Worm (Caenorhabditis elegans) whole organism, young adult: ENCODE measurements around the gene C35C5.9.

Experiments
- B0019.2 ChIP-seq: fragments of 200-800 bp; sonication (Bioruptor generic); conservative IDR thresholded peaks from 2 replicates; pipeline ENCODE4 v1.3.6; 2022; ENCODE audit warnings: missing genetic modification reagents, missing genetic modification characterization, missing compliant biosample characterization
- B0035.1 ChIP-seq: sonication (generic microtip); optimal IDR thresholded peaks from 2 replicates; lab custom pipeline; 2016; ENCODE audit warnings: missing genetic modification characterization, mild to moderate bottlenecking, missing compliant biosample characterization, missing genotype, missing genetic modification reagents
- C06A6.2 ChIP-seq: fragments of 200-800 bp; sonication (Bioruptor generic); conservative IDR thresholded peaks from 2 replicates; pipeline ENCODE4 v1.3.6; 2022; ENCODE audit warnings: missing genetic modification characterization, missing compliant biosample characterization
- F49E8.2 ChIP-seq: sonication (generic microtip); optimal IDR thresholded peaks from 3 replicates; lab custom pipeline; 2017; ENCODE audit warnings: missing genetic modification characterization, mild to moderate bottlenecking, missing compliant biosample characterization, antibody characterized with exemption, moderate library complexity; ENCODE audit not compliant: insufficient read depth
- F52B5.7 ChIP-seq: sonication (generic microtip); optimal IDR thresholded peaks from 2 replicates; lab custom pipeline; 2016; ENCODE audit warnings: mild to moderate bottlenecking, missing genetic modification characterization, missing compliant biosample characterization
- F57A8.1 ChIP-seq: fragments of 200-800 bp; sonication (Bioruptor generic); optimal IDR thresholded peaks from 2 replicates; lab custom pipeline; 2018; ENCODE audit warnings: mild to moderate bottlenecking, missing genetic modification characterization, moderate library complexity, missing compliant biosample characterization
- K11D2.4 ChIP-seq: fragments of 200-800 bp; sonication (Bioruptor generic); IDR thresholded peaks from 2 replicates; pipeline ENCODE4 v1.3.6; 2022; ENCODE audit warnings: missing genetic modification reagents, missing genetic modification characterization, missing compliant biosample characterization
- K12H6.12 ChIP-seq: fragments of 200-800 bp; sonication (Bioruptor generic); optimal IDR thresholded peaks from 2 replicates; lab custom pipeline; 2018; ENCODE audit warnings: mild to moderate bottlenecking, missing genetic modification characterization, missing compliant biosample characterization
- T07F8.4 ChIP-seq: sonication (generic microtip); optimal IDR thresholded peaks from 2 replicates; lab custom pipeline; 2016; ENCODE audit warnings: mild to moderate bottlenecking, missing genetic modification characterization, moderate library complexity, missing compliant biosample characterization
- ZK185.1 ChIP-seq: sonication (generic microtip); optimal IDR thresholded peaks from 2 replicates; lab custom pipeline; 2016; ENCODE audit warnings: mild to moderate bottlenecking, missing genetic modification characterization, missing compliant biosample characterization; ENCODE audit not compliant: poor library complexity, severe bottlenecking
- akir-1 ChIP-seq: fragments of 200-800 bp; sonication (Bioruptor generic); optimal IDR thresholded peaks from 2 replicates; lab custom pipeline; 2018; ENCODE audit warnings: mild to moderate bottlenecking, missing genetic modification characterization, moderate library complexity, missing compliant biosample characterization
- attf-3 ChIP-seq: fragments of 200-800 bp; sonication (Bioruptor generic); conservative IDR thresholded peaks from 2 replicates; pipeline ENCODE4 v1.3.6; 2022; ENCODE audit warnings: missing genetic modification reagents, missing genetic modification characterization, missing compliant biosample characterization
- attf-5 ChIP-seq: fragments of 200-800 bp; sonication (Bioruptor generic); optimal IDR thresholded peaks from 2 replicates; lab custom pipeline; 2018; ENCODE audit warnings: mild to moderate bottlenecking, missing genetic modification characterization, missing compliant biosample characterization
- bed-2 ChIP-seq: fragments of 200-800 bp; sonication (Bioruptor generic); IDR thresholded peaks from 2 replicates; pipeline ENCODE4 v1.3.6; 2022; ENCODE audit warnings: missing genetic modification reagents, missing genetic modification characterization, missing compliant biosample characterization
- ceh-100 ChIP-seq: fragments of 200-800 bp; sonication (Bioruptor generic); IDR thresholded peaks from 2 replicates; pipeline ENCODE4 v1.3.6; 2022; ENCODE audit warnings: missing genetic modification reagents, missing genetic modification characterization, missing compliant biosample characterization
- egl-44 ChIP-seq: fragments of 200-800 bp; sonication (Bioruptor generic); IDR thresholded peaks from 2 replicates; pipeline ENCODE4 v1.3.6; 2022; ENCODE audit warnings: missing genetic modification reagents, missing genetic modification characterization, missing compliant biosample characterization
- ets-4 ChIP-seq: fragments of 200-800 bp; sonication (Bioruptor generic); optimal IDR thresholded peaks from 2 replicates; lab custom pipeline; 2018; ENCODE audit warnings: mild to moderate bottlenecking, missing genetic modification characterization, missing compliant biosample characterization
- him-1 ChIP-seq: sonication (generic microtip); optimal IDR thresholded peaks from 2 replicates; lab custom pipeline; 2016; ENCODE audit warnings: missing genotype, missing genetic modification reagents, missing genetic modification characterization, missing compliant biosample characterization
- hmg-1.2 ChIP-seq: fragments of 200-800 bp; sonication (Bioruptor generic); IDR thresholded peaks from 2 replicates; pipeline ENCODE4 v1.3.6; 2022; ENCODE audit warnings: missing genetic modification reagents, missing genetic modification characterization, missing compliant biosample characterization
- hsf-1 ChIP-seq: fragments of 200-800 bp; sonication (Bioruptor generic); IDR thresholded peaks from 2 replicates; pipeline ENCODE4 v1.3.6; 2022; ENCODE audit warnings: missing genetic modification reagents, missing genetic modification characterization, missing compliant biosample characterization
- lag-1 ChIP-seq: fragments of 200-800 bp; sonication (Bioruptor generic); IDR thresholded peaks from 2 replicates; pipeline ENCODE4 v1.3.6; 2022; ENCODE audit warnings: missing genetic modification reagents, missing genetic modification characterization, missing compliant biosample characterization
- let-607 ChIP-seq, 2 experiments: fragments of 200-800 bp in 1 of 2; sonication (Bioruptor generic) in 1 of 2; sonication (generic microtip) in 1 of 2; optimal IDR thresholded peaks; 2 replicates each; lab custom pipeline; 2016 to 2018; ENCODE audit warnings: mild to moderate bottlenecking in 2 of 2, missing compliant biosample characterization in 2 of 2, missing genetic modification characterization in 2 of 2, moderate library complexity in 2 of 2, missing genotype in 1 of 2
- lin-40 ChIP-seq: sonication (generic microtip); optimal IDR thresholded peaks from 2 replicates; lab custom pipeline; 2016; ENCODE audit warnings: missing genetic modification characterization, mild to moderate bottlenecking, missing compliant biosample characterization, missing genotype, missing genetic modification reagents
- madf-6 ChIP-seq: fragments of 200-800 bp; sonication (Bioruptor generic); IDR thresholded peaks from 2 replicates; pipeline ENCODE4 v1.3.6; 2022; ENCODE audit warnings: missing genetic modification reagents, missing genetic modification characterization, missing compliant biosample characterization
- mxl-1 ChIP-seq: sonication (generic microtip); optimal IDR thresholded peaks from 2 replicates; lab custom pipeline; 2016; ENCODE audit warnings: missing genetic modification characterization, missing compliant biosample characterization
- nfya-1 ChIP-seq: sonication (generic microtip); optimal IDR thresholded peaks from 2 replicates; lab custom pipeline; 2017; ENCODE audit warnings: antibody characterized with exemption, missing compliant biosample characterization, missing genetic modification characterization, borderline replicate concordance; ENCODE audit not compliant: insufficient read depth
- nfya-2 ChIP-seq: fragments of 200-800 bp; sonication (Bioruptor generic); IDR thresholded peaks from 2 replicates; pipeline ENCODE4 v1.3.6; 2022; ENCODE audit warnings: missing genetic modification reagents, missing genetic modification characterization, missing compliant biosample characterization
- nfyb-1 ChIP-seq: fragments of 200-800 bp; sonication (Bioruptor generic); IDR thresholded peaks from 2 replicates; pipeline ENCODE4 v1.3.6; 2022; ENCODE audit warnings: missing genetic modification reagents, missing genetic modification characterization, missing compliant biosample characterization
- nhr-27 ChIP-seq: fragments of 200-800 bp; sonication (Bioruptor generic); optimal IDR thresholded peaks from 2 replicates; lab custom pipeline; 2018; ENCODE audit warnings: mild to moderate bottlenecking, missing genetic modification characterization, moderate library complexity, missing compliant biosample characterization
- nhr-80 ChIP-seq: sonication (generic microtip); optimal IDR thresholded peaks from 2 replicates; lab custom pipeline; 2016; ENCODE audit warnings: missing genetic modification characterization, missing compliant biosample characterization
- pha-4 ChIP-seq: fragments of 150-350 bp; sonication (generic microtip); optimal IDR thresholded peaks from 2 replicates; lab custom pipeline; 2014; ENCODE audit warnings: missing biosample characterization, missing genetic modification reagents, missing genetic modification characterization
- rcor-1 ChIP-seq: fragments of 200-800 bp; sonication (Bioruptor generic); IDR thresholded peaks from 2 replicates; pipeline ENCODE4 v1.3.6; 2022; ENCODE audit warnings: missing genetic modification reagents, missing genetic modification characterization, missing compliant biosample characterization
- repo-1 ChIP-seq: sonication (generic microtip); optimal IDR thresholded peaks from 2 replicates; lab custom pipeline; 2017; ENCODE audit warnings: mild to moderate bottlenecking, missing genetic modification characterization, missing compliant biosample characterization
- snpc-1.1 ChIP-seq: sonication (generic microtip); optimal IDR thresholded peaks from 2 replicates; lab custom pipeline; 2017; ENCODE audit warnings: missing genetic modification characterization, mild to moderate bottlenecking, missing compliant biosample characterization, antibody characterized with exemption, moderate library complexity, missing genotype, missing genetic modification reagents; ENCODE audit not compliant: insufficient read depth
- snpc-1.3 ChIP-seq: sonication (generic microtip); optimal IDR thresholded peaks from 2 replicates; lab custom pipeline; 2017; ENCODE audit warnings: missing genetic modification characterization, mild to moderate bottlenecking, missing compliant biosample characterization, antibody characterized with exemption, moderate library complexity, missing genotype, missing genetic modification reagents; ENCODE audit not compliant: insufficient read depth
- snpc-3.4 ChIP-seq: sonication (generic microtip); optimal IDR thresholded peaks from 2 replicates; lab custom pipeline; 2017; ENCODE audit warnings: missing genetic modification characterization, mild to moderate bottlenecking, missing compliant biosample characterization, antibody characterized with exemption, moderate library complexity, missing genotype, missing genetic modification reagents
- tbp1 ChIP-seq: fragments of 200-800 bp; sonication (Bioruptor generic); optimal IDR thresholded peaks from 2 replicates; lab custom pipeline; 2018; ENCODE audit warnings: mild to moderate bottlenecking, missing genetic modification characterization, missing compliant biosample characterization
- tlf-1 ChIP-seq: fragments of 200-800 bp; sonication (Bioruptor generic); optimal IDR thresholded peaks from 2 replicates; lab custom pipeline; 2018; ENCODE audit warnings: mild to moderate bottlenecking, missing genetic modification characterization, missing compliant biosample characterization
- zim-3 ChIP-seq: sonication (generic microtip); optimal IDR thresholded peaks from 2 replicates; lab custom pipeline; 2017; ENCODE audit warnings: mild to moderate bottlenecking, missing genetic modification characterization, moderate library complexity, missing compliant biosample characterization
- ztf-26 ChIP-seq: sonication (generic microtip); optimal IDR thresholded peaks from 2 replicates; lab custom pipeline; 2017; ENCODE audit warnings: missing genetic modification characterization, missing compliant biosample characterization
- ztf-3 ChIP-seq: fragments of 200-800 bp; sonication (Bioruptor generic); optimal IDR thresholded peaks from 2 replicates; lab custom pipeline; 2018; ENCODE audit warnings: mild to moderate bottlenecking, missing genetic modification characterization, missing compliant biosample characterization

The C35C5.9 gene

DNA sequence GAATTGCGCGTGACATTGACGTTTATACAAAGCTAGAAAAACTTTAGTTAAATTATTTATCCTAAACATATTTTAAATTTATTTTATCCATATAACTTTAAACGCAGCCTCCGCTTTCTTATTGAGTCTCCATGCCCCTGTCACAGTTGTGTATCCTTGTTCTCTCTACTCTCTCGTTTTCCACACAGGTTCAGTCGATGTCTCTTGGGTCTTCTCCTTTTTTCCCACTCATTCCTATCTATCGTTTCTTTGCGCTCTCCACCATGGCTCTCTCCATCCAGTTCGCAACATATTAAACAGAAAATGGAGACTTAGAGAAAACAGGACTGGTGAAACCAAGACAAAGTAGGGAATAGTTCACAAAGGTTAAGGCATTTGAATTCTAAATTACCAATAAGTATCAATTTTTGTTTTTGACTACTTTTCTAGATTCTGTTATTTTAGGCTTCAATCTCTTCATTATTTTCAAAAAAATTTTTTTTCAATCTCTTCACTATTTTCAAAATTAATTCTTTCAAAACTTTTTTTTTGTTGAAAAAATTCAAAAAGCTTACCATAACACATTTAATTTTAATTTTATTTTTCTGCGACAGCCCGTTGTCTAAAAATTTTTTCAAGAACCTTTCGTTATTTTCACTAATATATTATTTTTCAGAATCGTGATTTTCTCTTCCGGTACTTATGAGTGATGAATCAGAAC, 14.2 kb upstream of the C35C5.9 start, which contains the start of gene sdc-2 (continued):
- TF ChIP-seq K12H6.12 (peak; percentile 37), tbp1 (GFP tag; lab: Kevin White, UChicago) (peak; percentile 64), tlf-1 (GFP tag; lab: Kevin White, UChicago) (peak; percentile 69), rcor-1 (peak; percentile 73), pha-4 (tag; lab: Kevin White, UChicago) (no peak), lin-40 (peak; percentile 91), akir-1 (GFP tag; lab: Kevin White, UChicago) (peak; percentile 11), zim-3 (tag; lab: Kevin White, UChicago) (no peak), F57A8.1 (no peak), nfyb-1 (GFP tag; lab: Robert Waterston, UW) (peak; percentile 61; the same call in 1 of the 2 replicates), attf-5 (GFP tag; lab: Kevin White, UChicago) (peak; percentile 20), K11D2.4 (GFP tag; lab: Robert Waterston, UW) (peak; percentile 69; the same call in 1 of the 2 replicates), let-607 (tag; optimal IDR thresholded peaks at IDR 0.05; lab: Kevin White, UChicago) (peak in 1 of 2 experiments; percentile 5)

- TF ChIP-seq nfya-1 (tag; lab: Kevin White, UChicago) (no peak), lag-1 (GFP tag; lab: Robert Waterston, UW) (no peak), ztf-26 (tag; lab: Kevin White, UChicago) (no peak), madf-6 (GFP tag; lab: Robert Waterston, UW) (no peak), hmg-1.2 (no peak), F49E8.2 (tag; lab: Kevin White, UChicago) (no peak), zim-3 (tag; lab: Kevin White, UChicago) (no peak), bed-2 (no peak), tlf-1 (GFP tag; lab: Kevin White, UChicago) (no peak), mxl-1 (tag; lab: Kevin White, UChicago) (no peak), B0019.2 (GFP tag; lab: Robert Waterston, UW) (no peak), snpc-3.4 (tag; lab: Kevin White, UChicago) (no peak), hsf-1 (GFP tag; lab: Robert Waterston, UW) (no peak), attf-3 (GFP tag; lab: Robert Waterston, UW) (no peak), repo-1 (no peak)
These were observed 12.7 kb upstream of the C35C5.9 start for ce11 chrX:11523704-11524103.

ce11 chrX:11533543-11534003, 2.8 kb upstream of the C35C5.9 start, which contains the start of gene C35C5.8:
Gene C35C5.8 (plus strand): TSS chrX:11533593.
- TF ChIP-seq ztf-26 (tag; lab: Kevin White, UChicago) = peak; percentile 1
- TF ChIP-seq ZK185.1 (tag; lab: Kevin White, UChicago) = no peak

DNA sequence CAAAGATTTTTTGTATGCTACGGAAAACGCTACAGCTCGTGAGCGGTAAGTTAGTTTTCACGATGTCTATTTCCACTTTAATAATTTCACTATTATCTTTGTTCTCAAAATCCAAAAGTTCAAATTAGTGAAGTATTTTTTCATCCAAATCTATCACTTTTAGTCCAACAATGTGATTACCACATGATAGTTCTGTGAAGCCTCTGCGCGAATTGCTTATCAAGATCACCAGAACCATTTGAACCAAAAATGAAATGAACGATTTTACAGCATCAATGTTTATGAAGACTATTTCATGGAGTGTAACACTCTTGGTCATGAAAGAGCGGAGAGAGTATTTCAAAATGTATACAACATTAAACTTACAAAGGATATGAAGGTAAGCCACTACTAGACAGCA, 1.9 kb upstream of the C35C5.9 start:
- TF ChIP-seq T07F8.4 (no peak), F52B5.7 (tag; lab: Kevin White, UChicago) (no peak), snpc-1.1 (no peak), ceh-100 (GFP tag; lab: Robert Waterston, UW) (no peak), ztf-3 (GFP tag; lab: Kevin White, UChicago) (no peak), C06A6.2 (GFP tag; lab: Robert Waterston, UW) (no peak), egl-44 (no peak), hsf-1 (GFP tag; lab: Robert Waterston, UW) (no peak), nfya-2 (GFP tag; lab: Robert Waterston, UW) (no peak), snpc-1.3 (tag; lab: Kevin White, UChicago) (no peak), ets-4 (GFP tag; lab: Kevin White, UChicago) (no peak), B0035.1 (tag; lab: Kevin White, UChicago) (no peak), nhr-80 (tag; lab: Kevin White, UChicago) (no peak), F57A8.1 (no peak), nhr-27 (tag; lab: Kevin White, UChicago) (no peak), madf-6 (GFP tag; lab: Robert Waterston, UW) (no peak), him-1 (no peak)
